Worm (Caenorhabditis elegans) whole organism, L1 larva: Measurements from ENCODE around the gene C34F6.11.

Experiments
- C34B4.2 ChIP-seq: sonication (generic microtip); optimal IDR thresholded peaks from 2 replicates; lab custom pipeline; 2017; ENCODE audit warnings: mild to moderate bottlenecking, missing genetic modification characterization, missing compliant biosample characterization
- F16B12.6 ChIP-seq: fragments of 150-350 bp; optimal IDR thresholded peaks from 2 replicates; lab custom pipeline; 2014; ENCODE audit warnings: missing biosample characterization, missing genetic modification characterization
- Y116A8C.19 ChIP-seq: sonication (generic microtip); optimal IDR thresholded peaks from 2 replicates; lab custom pipeline; 2016; ENCODE audit warnings: missing compliant biosample characterization, missing genetic modification characterization, borderline replicate concordance
- ama-1 ChIP-seq: fragments of 150-350 bp; optimal IDR thresholded peaks from 2 replicates; lab custom pipeline; 2014
- blmp-1 ChIP-seq: fragments of 150-350 bp; optimal IDR thresholded peaks from 2 replicates; lab custom pipeline; 2014; ENCODE audit warnings: missing biosample characterization, missing genetic modification characterization
- ceh-63 ChIP-seq: fragments of 200-800 bp; sonication (Bioruptor generic); optimal IDR thresholded peaks from 2 replicates; lab custom pipeline; 2018; ENCODE audit warnings: mild to moderate bottlenecking, missing genetic modification characterization, missing compliant biosample characterization
- ceh-82 ChIP-seq, 3 experiments: fragments of 150-350 bp in 1 of 3; sonication (generic microtip) in 2 of 3; optimal IDR thresholded peaks; 2 replicates each; lab custom pipeline; 2014 to 2017; ENCODE audit warnings: missing biosample characterization in 3 of 3, missing genetic modification characterization in 3 of 3
- ces-1 ChIP-seq: fragments of 150-350 bp; optimal IDR thresholded peaks from 2 replicates; lab custom pipeline; 2014; ENCODE audit warnings: missing biosample characterization, missing genetic modification reagents, missing genetic modification characterization
- dsc-1 ChIP-seq: sonication (generic microtip); optimal IDR thresholded peaks from 2 replicates; lab custom pipeline; 2016; ENCODE audit warnings: mild to moderate bottlenecking, missing genetic modification characterization, missing compliant biosample characterization
- efl-3 ChIP-seq: fragments of 200-800 bp; sonication (Bioruptor generic); optimal IDR thresholded peaks from 2 replicates; lab custom pipeline; 2018; ENCODE audit warnings: mild to moderate bottlenecking, missing genetic modification characterization, missing compliant biosample characterization
- egl-13 ChIP-seq: sonication (generic microtip); optimal IDR thresholded peaks from 2 replicates; lab custom pipeline; 2016; ENCODE audit warnings: missing genotype, missing genetic modification reagents, missing genetic modification characterization, missing compliant biosample characterization
- fkh-10 ChIP-seq: sonication (generic microtip); optimal IDR thresholded peaks from 2 replicates; lab custom pipeline; 2017; ENCODE audit warnings: missing biosample characterization, missing genetic modification reagents, missing genetic modification characterization
- fkh-4 ChIP-seq: sonication (generic microtip); optimal IDR thresholded peaks from 2 replicates; lab custom pipeline; 2016; ENCODE audit warnings: missing compliant biosample characterization, missing genetic modification characterization, borderline replicate concordance
- fkh-8 ChIP-seq: sonication (generic microtip); optimal IDR thresholded peaks from 2 replicates; lab custom pipeline; 2016; ENCODE audit warnings: mild to moderate bottlenecking, missing genetic modification characterization, missing compliant biosample characterization
- fos-1 ChIP-seq: fragments of 150-350 bp; optimal IDR thresholded peaks from 2 replicates; lab custom pipeline; 2014; ENCODE audit warnings: missing biosample characterization, missing genetic modification characterization
- grh-1 ChIP-seq: fragments of 200-800 bp; sonication (Bioruptor generic); IDR thresholded peaks from 2 replicates; pipeline ENCODE4 v1.3.6; 2022; ENCODE audit warnings: missing genetic modification reagents, missing genetic modification characterization, missing compliant biosample characterization
- hpl-2 ChIP-seq: fragments of 150-350 bp; optimal IDR thresholded peaks from 2 replicates; lab custom pipeline; 2014; ENCODE audit warnings: missing biosample characterization, missing genetic modification reagents, missing genetic modification characterization
- jun-1 ChIP-seq: fragments of 150-350 bp; optimal IDR thresholded peaks from 2 replicates; lab custom pipeline; 2014; ENCODE audit warnings: missing biosample characterization, missing genetic modification reagents, missing genetic modification characterization
- lin-13 ChIP-seq: fragments of 150-350 bp; optimal IDR thresholded peaks from 2 replicates; lab custom pipeline; 2014; ENCODE audit warnings: missing biosample characterization, missing genetic modification reagents, missing genetic modification characterization
- lin-15B ChIP-seq: fragments of 150-350 bp; sonication (generic microtip); optimal IDR thresholded peaks from 3 replicates; lab custom pipeline; 2014; ENCODE audit warnings: missing biosample characterization, missing genetic modification characterization
- lsy-2 ChIP-seq, 2 experiments: fragments of 150-350 bp; optimal IDR thresholded peaks; 2 replicates each; lab custom pipeline; 2014; ENCODE audit warnings: missing biosample characterization in 2 of 2, missing genetic modification characterization in 2 of 2
- mdl-1 ChIP-seq, 2 experiments: fragments of 150-350 bp; optimal IDR thresholded peaks; 2 replicates each; lab custom pipeline; 2014 to 2017; ENCODE audit warnings: missing biosample characterization in 2 of 2, missing genetic modification characterization in 2 of 2, inconsistent platforms in 1 of 2
- mep-1 ChIP-seq: fragments of 150-350 bp; optimal IDR thresholded peaks from 2 replicates; lab custom pipeline; 2014; ENCODE audit warnings: missing biosample characterization, missing genetic modification characterization
- nhr-11 ChIP-seq: fragments of 150-350 bp; optimal IDR thresholded peaks from 2 replicates; lab custom pipeline; 2014; ENCODE audit warnings: missing biosample characterization, missing genetic modification characterization
- nhr-12 ChIP-seq: sonication (generic microtip); optimal IDR thresholded peaks from 2 replicates; lab custom pipeline; 2017; ENCODE audit warnings: missing biosample characterization, missing genetic modification characterization
- nhr-20 ChIP-seq: sonication (generic microtip); optimal IDR thresholded peaks from 2 replicates; lab custom pipeline; 2016; ENCODE audit warnings: mild to moderate bottlenecking, missing genetic modification characterization, missing compliant biosample characterization
- nhr-237 ChIP-seq: fragments of 150-350 bp; optimal IDR thresholded peaks from 2 replicates; lab custom pipeline; 2014; ENCODE audit warnings: missing biosample characterization, missing genetic modification characterization
- nhr-76 ChIP-seq: sonication (generic microtip); optimal IDR thresholded peaks from 2 replicates; lab custom pipeline; 2017; ENCODE audit warnings: missing biosample characterization, missing genetic modification characterization
- pqm-1 ChIP-seq: sonication (generic microtip); optimal IDR thresholded peaks from 3 replicates; lab custom pipeline; 2017; ENCODE audit warnings: missing biosample characterization, missing genetic modification characterization
- skn-1 ChIP-seq: fragments of 150-350 bp; optimal IDR thresholded peaks from 2 replicates; lab custom pipeline; 2014; ENCODE audit warnings: missing biosample characterization, missing genetic modification characterization
- snpc-4 ChIP-seq: fragments of 150-350 bp; optimal IDR thresholded peaks from 2 replicates; lab custom pipeline; 2014; ENCODE audit warnings: missing biosample characterization, missing genetic modification characterization
- sox-4 ChIP-seq: sonication (generic microtip); optimal IDR thresholded peaks from 2 replicates; lab custom pipeline; 2016; ENCODE audit warnings: missing genetic modification characterization, missing compliant biosample characterization
- sup-37 ChIP-seq: fragments of 200-800 bp; sonication (Bioruptor generic); optimal IDR thresholded peaks from 2 replicates; lab custom pipeline; 2018; ENCODE audit warnings: mild to moderate bottlenecking, missing genetic modification characterization, missing compliant biosample characterization
- tlp-1 ChIP-seq: fragments of 150-350 bp; optimal IDR thresholded peaks from 2 replicates; lab custom pipeline; 2014; ENCODE audit warnings: missing biosample characterization, missing genetic modification characterization
- unc-130 ChIP-seq: fragments of 150-350 bp; optimal IDR thresholded peaks from 2 replicates; lab custom pipeline; 2017; ENCODE audit warnings: missing biosample characterization, missing genetic modification characterization, inconsistent platforms
- unc-30 ChIP-seq: sonication (generic microtip); optimal IDR thresholded peaks from 2 replicates; lab custom pipeline; 2017; ENCODE audit warnings: missing biosample characterization, missing genetic modification characterization
- unc-62 ChIP-seq: fragments of 150-350 bp; optimal IDR thresholded peaks from 2 replicates; lab custom pipeline; 2014; ENCODE audit warnings: missing biosample characterization, missing genetic modification reagents, missing genetic modification characterization
- unc-86 ChIP-seq: sonication (generic microtip); optimal IDR thresholded peaks from 2 replicates; lab custom pipeline; 2016; ENCODE audit warnings: missing genetic modification characterization, missing compliant biosample characterization
- unc-98 ChIP-seq: fragments of 200-800 bp; sonication (Bioruptor generic); IDR thresholded peaks from 2 replicates; pipeline ENCODE4 v1.3.6; 2022; ENCODE audit warnings: missing genetic modification characterization, missing compliant biosample characterization
- xbp-1 ChIP-seq: sonication (generic microtip); optimal IDR thresholded peaks from 2 replicates; lab custom pipeline; 2016; ENCODE audit warnings: missing genetic modification characterization, missing compliant biosample characterization
- zip-4 ChIP-seq: fragments of 200-800 bp; sonication (Bioruptor generic); optimal IDR thresholded peaks from 2 replicates; lab custom pipeline; 2018; ENCODE audit warnings: mild to moderate bottlenecking, missing genetic modification characterization, moderate library complexity, missing compliant biosample characterization
- ztf-4 ChIP-seq: fragments of 150-350 bp; optimal IDR thresholded peaks from 2 replicates; lab custom pipeline; 2014; ENCODE audit warnings: missing biosample characterization, missing genetic modification characterization

C34F6.11 gene

DNA sequence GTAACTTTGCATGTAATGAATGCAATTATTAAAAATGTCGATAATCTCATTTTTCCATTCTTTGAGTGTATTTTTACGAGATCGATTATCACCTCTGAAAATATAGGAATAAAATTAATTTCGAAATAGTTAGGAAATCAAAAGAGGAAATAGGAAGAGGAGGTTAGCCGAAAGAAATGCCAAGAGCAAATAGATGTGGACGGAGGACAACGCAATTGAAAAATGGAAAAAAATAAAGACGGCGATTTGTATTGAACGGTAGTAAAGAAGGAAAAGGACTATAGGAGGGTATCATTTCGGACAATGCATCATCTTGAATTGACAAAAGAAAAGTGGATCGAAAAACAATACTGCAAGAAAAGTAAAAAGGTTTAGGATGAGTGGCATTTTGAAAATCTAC, 14.2 kb downstream of the C34F6.11 start, which contains the start of gene F13D2.1:
Gene F13D2.1 (minus strand): TSS at position 101 of the 400 bp plus-strand sequence.
- TF ChIP-seq fos-1 (tag; lab: Kevin White, UChicago) (no peak), ceh-82 (tag; optimal IDR thresholded peaks at IDR 0.05; lab: Kevin White, UChicago) (no peak), unc-30 (tag; lab: Kevin White, UChicago) (no peak), F16B12.6 (no peak), nhr-11 (tag; lab: Kevin White, UChicago) (no peak), grh-1 (GFP tag; lab: Robert Waterston, UW) (no peak), pqm-1 (no peak), dsc-1 (tag; lab: Kevin White, UChicago) (no peak), lin-15B (no peak), mep-1 (tag; lab: Kevin White, UChicago) (no peak), C34B4.2 (no peak), mdl-1 (tag; optimal IDR thresholded peaks at IDR 0.05; lab: Kevin White, UChicago) (no peak), Y116A8C.19 (tag; lab: Kevin White, UChicago) (no peak)

DNA sequence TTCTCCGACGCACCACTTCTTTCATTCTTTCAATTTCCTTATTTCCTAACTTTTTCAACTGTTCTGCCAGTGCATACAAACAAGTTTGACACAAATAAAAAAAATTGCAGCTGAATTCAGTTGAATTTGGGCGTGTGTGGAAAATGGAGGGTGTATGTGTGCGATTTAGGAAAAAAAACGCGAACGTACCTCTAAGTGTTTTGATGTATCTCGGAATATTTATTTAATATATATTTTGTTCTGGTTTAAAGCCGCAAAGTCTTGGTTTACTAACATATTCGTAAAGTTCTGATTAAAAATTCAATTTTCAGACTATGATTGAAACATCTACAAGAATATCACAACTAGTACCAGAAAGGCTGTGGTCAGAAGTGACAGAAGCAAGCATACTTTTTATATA, 18.2 kb downstream of the C34F6.11 start, which contains the start of gene gnrr-7:
Gene gnrr-7 (plus strand): TSS at position 301 of the 400 bp plus-strand sequence.
- TF ChIP-seq ces-1 (no peak), dsc-1 (tag; lab: Kevin White, UChicago) (no peak)

- TF ChIP-seq sox-4 (tag; lab: Kevin White, UChicago) (no peak), egl-13 (no peak), nhr-76 (tag; lab: Kevin White, UChicago) (no peak), nhr-20 (tag; lab: Kevin White, UChicago) (no peak), unc-62 (GFP tag; lab: Kevin White, UChicago) (no peak), lsy-2 (tag; optimal IDR thresholded peaks at IDR 0.05; lab: Kevin White, UChicago) (no peak), nhr-237 (tag; lab: Kevin White, UChicago) (no peak), blmp-1 (no peak), zip-4 (no peak), fkh-10 (GFP tag; lab: Kevin White, UChicago) (no peak), sup-37 (GFP tag; lab: Kevin White, UChicago) (no peak), efl-3 (no peak), ceh-63 (GFP tag; lab: Kevin White, UChicago) (no peak)
- TF ChIP-seq, all 84 proteins: peak for 0
Measured at ce11 chrX:11178599-11178998, 25.1 kb downstream of the C34F6.11 start, which contains the start of gene gnrr-6. Gene gnrr-6 (plus strand): TSS chrX:11178899.

- TF ChIP-seq jun-1 (no peak), snpc-4 (no peak), fkh-8 (tag; lab: Kevin White, UChicago) (no peak), unc-86 (no peak)
Measured at ce11 chrX:11162778-11163584, 40.8 kb downstream of the C34F6.11 start.

DNA sequence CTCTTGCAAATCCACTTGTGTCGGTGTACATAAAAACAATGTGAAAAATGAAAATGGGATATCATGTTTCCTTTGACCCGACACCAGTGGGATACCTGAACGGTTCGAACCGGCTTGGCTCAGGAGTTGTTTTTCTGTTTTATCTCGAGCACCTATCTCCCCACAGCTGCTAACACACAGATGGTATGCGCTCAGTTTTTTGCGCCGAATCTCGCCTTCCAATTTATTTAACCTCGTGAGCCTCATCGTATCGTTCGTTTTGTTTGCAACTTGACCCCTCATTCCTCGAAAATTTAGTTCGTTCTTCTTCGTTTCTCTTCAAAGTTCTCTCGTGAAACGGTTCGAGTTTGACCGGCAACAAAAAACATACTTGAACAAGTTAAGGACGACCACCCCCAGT, 43.2 kb downstream of the C34F6.11 start, which contains the start of gene C05C9.1:
Gene C05C9.1 (plus strand): TSS at position 301 of the 400 bp plus-strand sequence.
- TF ChIP-seq fkh-4 (tag; lab: Kevin White, UChicago): no peak

- TF ChIP-seq ama-1 (lab: Kevin White, UChicago) (no peak), fkh-4 (tag; lab: Kevin White, UChicago) (no peak), dsc-1 (tag; lab: Kevin White, UChicago) (no peak), tlp-1 (tag; lab: Kevin White, UChicago) (no peak), lin-13 (GFP tag; lab: Kevin White, UChicago) (no peak), xbp-1 (no peak), sup-37 (GFP tag; lab: Kevin White, UChicago) (no peak), hpl-2 (GFP tag; lab: Kevin White, UChicago) (no peak), unc-130 (tag; lab: Kevin White, UChicago) (no peak), nhr-11 (tag; lab: Kevin White, UChicago) (no peak), unc-98 (GFP tag; lab: Robert Waterston, UW) (no peak), mdl-1 (tag; optimal IDR thresholded peaks at IDR 0.05; lab: Kevin White, UChicago) (no peak), ztf-4 (tag; lab: Kevin White, UChicago) (no peak), nhr-12 (tag; lab: Kevin White, UChicago) (no peak), skn-1 (tag; lab: Kevin White, UChicago) (no peak)
- TF ChIP-seq, all 84 proteins: peak for 0
Measured at ce11 chrX:11152720-11153119, 51.0 kb downstream of the C34F6.11 start, which contains the start of the genes C05C9.3 and C05C9.2. Gene C05C9.3 (minus strand): TSS chrX:11152820. Gene C05C9.2 (plus strand): TSS chrX:11153065.
